Worm (Caenorhabditis elegans): ENCODE measurements around the gene H10E21.1.

DNA sequence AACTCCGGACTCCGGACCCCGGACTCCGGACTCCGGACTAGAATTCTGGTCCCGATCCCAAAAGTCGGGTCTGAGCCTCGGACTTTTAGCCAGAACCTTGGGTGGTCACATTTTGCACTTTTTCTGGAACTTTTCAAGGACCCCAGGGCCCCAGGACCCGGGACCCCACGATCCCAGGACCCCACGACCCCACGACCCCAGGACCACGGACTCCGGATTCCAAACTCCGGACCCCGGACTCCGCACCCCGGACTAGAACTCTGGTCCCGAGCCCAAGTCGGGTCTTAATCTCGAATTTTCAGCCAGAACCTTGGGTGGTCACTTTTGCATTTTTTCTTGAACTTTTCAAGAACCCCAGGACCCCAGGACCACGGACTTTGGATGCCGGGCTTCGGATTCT, 27.2 kb downstream of the H10E21.1 start:
- TF ChIP-seq nfya-1 (tag; optimal IDR thresholded peaks at IDR 0.05; ENCODE audit: borderline replicate concordance, insufficient read depth) (no peak), B0336.3 (GFP tag; IDR thresholded peaks at IDR 0.05) (no peak), K11D2.4 (GFP tag; IDR thresholded peaks at IDR 0.05) (no peak), snpc-3.4 (tag; optimal IDR thresholded peaks at IDR 0.05) (no peak), F49E8.2 (tag; optimal IDR thresholded peaks at IDR 0.05; ENCODE audit: insufficient read depth) (no peak), C06A6.2 (GFP tag; conservative IDR thresholded peaks at IDR 0.05) (no peak), unc-62 (GFP tag; optimal IDR thresholded peaks at IDR 0.05) (no peak), ceh-100 (GFP tag; IDR thresholded peaks at IDR 0.05) (no peak), K12H6.12 (tag; optimal IDR thresholded peaks at IDR 0.05) (no peak), lir-1 (GFP tag; conservative IDR thresholded peaks at IDR 0.05) (no peak)
